Worm (Caenorhabditis elegans) whole organism, midembryonic: Measurements from ENCODE around the gene F07F6.2.
A peak's percentile ranks its signal among the peaks of the same experiment; 100 is the strongest.

Experiments
- T22C8.4 ChIP-seq: fragments of 200-800 bp; sonication (Bioruptor generic); IDR thresholded peaks from 2 replicates; pipeline ENCODE4 v1.3.6; 2022; ENCODE audit warnings: missing genetic modification characterization, missing compliant biosample characterization
- cog-1 ChIP-seq: sonication (generic microtip); optimal IDR thresholded peaks from 2 replicates; lab custom pipeline; 2016; ENCODE audit warnings: missing genetic modification characterization, missing compliant biosample characterization
- flt-1 ChIP-seq: fragments of 200-800 bp; sonication (Bioruptor generic); IDR thresholded peaks from 2 replicates; pipeline ENCODE4 v1.3.6; 2022; ENCODE audit warnings: missing genetic modification characterization, missing compliant biosample characterization
- klf-2 ChIP-seq: fragments of 200-800 bp; sonication (Bioruptor generic); conservative IDR thresholded peaks from 2 replicates; pipeline ENCODE4 v1.3.6; 2022; ENCODE audit warnings: missing genetic modification reagents, missing genetic modification characterization, missing compliant biosample characterization
- med-1 ChIP-seq: sonication (generic microtip); optimal IDR thresholded peaks from 2 replicates; lab custom pipeline; 2017; ENCODE audit warnings: missing genetic modification characterization, mild to moderate bottlenecking, missing compliant biosample characterization, antibody characterized with exemption, missing genetic modification reagents; ENCODE audit not compliant: insufficient read depth
- ref-1 ChIP-seq: fragments of 200-800 bp; sonication (Bioruptor generic); conservative IDR thresholded peaks from 2 replicates; pipeline ENCODE4 v1.3.6; 2022; ENCODE audit warnings: missing genetic modification reagents, missing genetic modification characterization, missing compliant biosample characterization
- tab-1 ChIP-seq: fragments of 200-800 bp; sonication (Bioruptor generic); IDR thresholded peaks from 2 replicates; pipeline ENCODE4 v1.3.6; 2022; ENCODE audit warnings: missing genetic modification characterization, missing compliant biosample characterization
- ztf-23 ChIP-seq: fragments of 200-800 bp; sonication (Bioruptor generic); IDR thresholded peaks from 2 replicates; pipeline ENCODE4 v1.3.6; 2022; ENCODE audit warnings: missing genetic modification reagents, missing genetic modification characterization, missing compliant biosample characterization
- ztf-29 ChIP-seq: fragments of 200-800 bp; sonication (Bioruptor generic); IDR thresholded peaks from 2 replicates; pipeline ENCODE4 v1.3.6; 2022; ENCODE audit warnings: missing genetic modification reagents, missing genetic modification characterization, missing compliant biosample characterization

DNA sequence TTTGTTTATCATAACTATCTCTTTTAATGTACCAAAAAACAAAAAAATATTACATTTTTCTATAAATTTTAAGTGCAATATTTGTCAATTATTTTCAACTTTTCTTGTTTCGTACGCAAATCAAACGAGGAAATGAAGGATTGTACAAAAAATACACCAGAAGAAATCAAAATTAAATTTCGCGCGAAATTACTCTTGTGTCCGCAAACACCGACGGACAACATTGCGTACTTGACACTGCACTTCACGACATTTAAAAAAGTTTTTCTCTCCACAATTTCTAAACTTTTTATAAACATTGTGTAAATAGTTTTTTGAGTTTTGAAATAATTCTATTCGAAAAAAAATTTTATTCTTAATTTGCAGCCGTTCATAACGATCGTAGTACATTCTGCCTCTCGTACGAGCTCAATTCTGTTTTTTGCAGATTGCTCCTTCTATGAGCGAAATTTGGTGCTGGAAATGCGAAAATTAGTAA lies 44.0 kb downstream of the F07F6.2 start, which contains the start of gene mrps-16:
- TF ChIP-seq tab-1 (GFP tag; lab: Robert Waterston, UW) = no peak
- TF ChIP-seq ref-1 = no peak
- peak; percentile 41; the same call in 1 of the 2 replicates for TF ChIP-seq flt-1
- no peak for TF ChIP-seq cog-1 (tag; lab: Kevin White, UChicago)
- no peak for TF ChIP-seq T22C8.4 (GFP tag; lab: Robert Waterston, UW)
- no peak for TF ChIP-seq ztf-23
- no peak for TF ChIP-seq med-1 (GFP tag; lab: Kevin White, UChicago)
- TF ChIP-seq ztf-29 (GFP tag; lab: Robert Waterston, UW) = no peak
- TF ChIP-seq klf-2 (GFP tag; lab: Robert Waterston, UW) = no peak
